Fruit fly (Drosophila melanogaster) whole organism, embryonic: Measurements from ENCODE around the gene unc-45.

Source experiments
- CG11696 ChIP-seq: fragments of 200-800 bp; sonication (Bioruptor generic); IDR thresholded peaks from 2 replicates; pipeline ENCODE4 v1.3.6; 2022; ENCODE audit warnings: missing biosample characterization, missing genetic modification characterization
- CG1233 ChIP-seq: fragments of 200-800 bp; sonication (Bioruptor generic); optimal IDR thresholded peaks from 4 replicates; lab custom pipeline; 2018; ENCODE audit warnings: missing biosample characterization, mild to moderate bottlenecking, missing genetic modification characterization
- CG12659 ChIP-seq: fragments of 200-800 bp; sonication (Bioruptor generic); optimal IDR thresholded peaks from 3 replicates; lab custom pipeline; 2017; ENCODE audit warnings: mild to moderate bottlenecking, missing biosample characterization, missing genetic modification reagents, missing genetic modification characterization
- CG13287 ChIP-seq: fragments of 200-800 bp; sonication (Bioruptor generic); IDR thresholded peaks from 2 replicates; pipeline ENCODE4 v1.3.6; 2022; ENCODE audit warnings: missing biosample characterization, missing genetic modification characterization; ENCODE audit not compliant: partially characterized antibody
- CG2199 ChIP-seq: fragments of 200-800 bp; sonication (Bioruptor generic); IDR thresholded peaks from 3 replicates; pipeline ENCODE4 v1.3.6; 2022; ENCODE audit warnings: missing biosample characterization, missing genetic modification characterization
- CG6791 ChIP-seq: fragments of 200-800 bp; sonication (Bioruptor generic); IDR thresholded peaks from 3 replicates; pipeline ENCODE4 v1.3.6; 2022; ENCODE audit warnings: missing biosample characterization, missing genetic modification characterization; ENCODE audit not compliant: partially characterized antibody
- CG7963 ChIP-seq: fragments of 200-800 bp; sonication (Bioruptor generic); IDR thresholded peaks from 3 replicates; pipeline ENCODE4 v1.3.6; 2022; ENCODE audit warnings: missing biosample characterization, missing genetic modification characterization; ENCODE audit not compliant: partially characterized antibody
- Fer3 ChIP-seq: fragments of 200-800 bp; sonication (Bioruptor generic); optimal IDR thresholded peaks from 2 replicates; lab custom pipeline; 2018; ENCODE audit warnings: missing biosample characterization, mild to moderate bottlenecking, missing genetic modification characterization, moderate library complexity
- Lim3 ChIP-seq: fragments of 200-800 bp; sonication (Bioruptor generic); IDR thresholded peaks from 2 replicates; pipeline ENCODE4 v1.3.6; 2022; ENCODE audit warnings: missing biosample characterization, missing genetic modification characterization
- Six4 ChIP-seq: fragments of 200-800 bp; sonication (Bioruptor generic); optimal IDR thresholded peaks from 2 replicates; lab custom pipeline; 2016; ENCODE audit warnings: missing biosample characterization, missing genetic modification characterization
- hth ChIP-seq: fragments of >200 bp; optimal IDR thresholded peaks from 2 replicates; lab custom pipeline; 2017; ENCODE audit warnings: inconsistent platforms
- ken ChIP-seq: fragments of 200-800 bp; sonication (Bioruptor generic); IDR thresholded peaks from 3 replicates; pipeline ENCODE4 v1.3.6; 2022; ENCODE audit warnings: missing biosample characterization, missing genetic modification characterization
- stwl ChIP-seq: fragments of 200-800 bp; sonication (Bioruptor generic); optimal IDR thresholded peaks from 3 replicates; lab custom pipeline; 2018; ENCODE audit warnings: missing biosample characterization, mild to moderate bottlenecking, missing genetic modification characterization, moderate library complexity
- wdn ChIP-seq: fragments of 200-800 bp; sonication (Bioruptor generic); IDR thresholded peaks from 2 replicates; pipeline ENCODE4 v1.3.6; 2022; ENCODE audit warnings: missing biosample characterization, missing genetic modification characterization

DNA sequence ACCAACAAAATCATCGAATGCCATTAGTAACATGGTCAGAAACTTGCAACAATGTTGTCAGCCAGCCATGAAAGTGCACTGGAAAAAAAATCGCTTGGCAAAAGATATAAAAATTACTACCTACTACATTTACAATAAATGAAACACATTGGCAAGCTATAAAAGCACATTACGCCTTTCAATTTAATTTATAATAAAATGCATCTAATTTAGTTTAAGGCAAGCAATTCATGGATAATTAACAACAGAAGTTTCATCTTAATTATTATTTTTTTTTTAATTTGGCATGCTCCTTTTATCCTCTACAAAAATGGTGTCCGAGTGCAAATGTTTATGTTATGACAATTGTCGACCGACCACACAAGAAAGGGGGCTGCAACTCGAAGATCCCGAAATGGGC lies 5.8 kb downstream of the unc-45 start:
- TF ChIP-seq CG12659 (no peak), CG2199 (GFP tag; lab: Robert Waterston, UW) (no peak), wdn (GFP tag; lab: Robert Waterston, UW) (no peak), hth (lab: Kevin White, UChicago) (no peak), CG13287 (GFP tag; lab: Robert Waterston, UW) (no peak), CG1233 (GFP tag; lab: Kevin White, UChicago) (no peak), CG7963 (GFP tag; lab: Robert Waterston, UW) (no peak), CG11696 (GFP tag; lab: Robert Waterston, UW) (no peak), ken (GFP tag; lab: Robert Waterston, UW) (no peak), Six4 (GFP tag; lab: Kevin White, UChicago) (no peak), CG6791 (GFP tag; lab: Robert Waterston, UW) (no peak), stwl (tag; lab: Kevin White, UChicago) (no peak), Fer3 (tag; lab: Kevin White, UChicago) (no peak), Lim3 (GFP tag; lab: Robert Waterston, UW) (no peak)
